Worm (Caenorhabditis elegans) whole organism, mixed stage, embryonic: ENCODE results near the gene inso-1.

Experiments
- M03D4.4 ChIP-seq: sonication (generic microtip); optimal IDR thresholded peaks from 2 replicates; lab custom pipeline; 2017; ENCODE audit warnings: mild to moderate bottlenecking, missing genetic modification characterization, missing compliant biosample characterization
- ces-1 ChIP-seq: fragments of 150-350 bp; optimal IDR thresholded peaks from 2 replicates; lab custom pipeline; 2014; ENCODE audit warnings: missing biosample characterization, missing genetic modification reagents, missing genetic modification characterization
- nhr-12 ChIP-seq: fragments of 150-350 bp; optimal IDR thresholded peaks from 2 replicates; lab custom pipeline; 2014; ENCODE audit warnings: missing biosample characterization, missing genetic modification characterization
- nhr-237 ChIP-seq: fragments of 150-350 bp; optimal IDR thresholded peaks from 2 replicates; lab custom pipeline; 2014; ENCODE audit warnings: missing biosample characterization, missing genetic modification characterization
- tbx-8 ChIP-seq: fragments of 200-800 bp; sonication (Bioruptor generic); optimal IDR thresholded peaks from 2 replicates; lab custom pipeline; 2018; ENCODE audit warnings: mild to moderate bottlenecking, missing genetic modification characterization, moderate library complexity, missing compliant biosample characterization
- unc-39 ChIP-seq: fragments of 150-350 bp; optimal IDR thresholded peaks from 2 replicates; lab custom pipeline; 2014; ENCODE audit warnings: missing biosample characterization, missing genetic modification characterization
- unc-62 ChIP-seq: fragments of 150-350 bp; optimal IDR thresholded peaks from 2 replicates; lab custom pipeline; 2014; ENCODE audit warnings: missing biosample characterization, missing genetic modification reagents, missing genetic modification characterization

DNA sequence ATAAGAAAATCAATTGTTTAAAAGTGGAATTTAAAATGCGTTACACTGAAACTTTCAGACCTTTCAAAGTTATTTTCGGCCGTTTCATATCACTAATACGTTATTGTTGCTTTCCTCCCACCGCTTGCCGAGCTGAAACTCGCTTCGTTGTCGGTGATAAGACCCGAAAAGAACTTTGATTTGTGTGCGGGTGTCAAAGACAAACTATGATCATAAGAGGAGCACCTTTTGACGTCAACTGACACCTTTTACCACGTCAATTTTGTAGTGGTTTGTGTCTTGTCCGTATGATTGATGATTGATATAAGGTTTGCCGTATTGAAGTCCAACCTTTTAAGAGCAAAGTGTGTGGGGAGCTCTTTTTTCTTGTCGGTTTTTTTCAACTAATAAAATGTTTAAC lies 37.1 kb downstream of the inso-1 start, which contains the start of gene ttr-37:
- no peak for TF ChIP-seq ces-1 (GFP tag; lab: Kevin White, UChicago)
- no peak for TF ChIP-seq unc-39 (tag; lab: Kevin White, UChicago)
- TF ChIP-seq unc-62 (GFP tag; lab: Kevin White, UChicago): no peak
- TF ChIP-seq nhr-237: no peak
- TF ChIP-seq nhr-12: no peak
- no peak for TF ChIP-seq M03D4.4 (tag; lab: Kevin White, UChicago)
- TF ChIP-seq tbx-8: no peak
